In the genomic region with DNA sequence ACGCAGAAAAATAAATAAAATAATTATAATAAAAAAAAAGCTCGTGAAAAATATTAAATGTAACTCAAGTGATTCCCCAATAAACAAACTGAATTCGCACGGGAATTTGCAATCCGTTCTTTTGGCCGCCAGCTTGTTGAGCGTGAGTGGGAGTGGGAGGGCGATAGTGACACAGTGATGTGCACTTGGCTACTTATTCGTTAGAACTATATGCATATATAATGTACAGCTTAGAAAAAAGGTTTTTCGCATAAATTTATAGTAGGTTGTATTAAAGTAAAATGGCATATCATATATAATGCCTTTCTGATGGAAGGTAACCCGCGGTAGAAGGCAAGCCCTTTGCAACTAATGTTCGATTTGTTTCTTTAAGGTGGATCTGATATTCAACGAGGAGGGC, we compare ENCODE assay signal across 3 fruit fly cellular contexts.
A peak's percentile ranks its signal among the peaks of the same experiment; 100 is the strongest.
TF ChIP-seq lines count a peak whose summit lies in the region.

No protein-coding gene starts in this region.

- TF ChIP-seq CTCF in whole organism, embryonic (GFP tag; optimal IDR thresholded peaks at IDR 0.05; lab: Kevin White, UChicago), result no peak

TF ChIP-seq in whole organism, embryonic, 481 proteins besides CTCF, POLR2A, EP300 and RAD21:
- TF ChIP-seq Jarid2 (GFP tag; optimal IDR thresholded peaks at IDR 0.05; lab: Kevin White, UChicago) (no peak), Aef1 (GFP tag; IDR thresholded peaks at IDR 0.05; lab: Robert Waterston, UW) (no peak), Sry-β (GFP tag; optimal IDR thresholded peaks at IDR 0.05; lab: Kevin White, UChicago) (peak; percentile 74), Med (GFP tag; lab: Kevin White, UChicago) (peak; percentile 43), slou (GFP tag; optimal IDR thresholded peaks at IDR 0.05; lab: Kevin White, UChicago) (no peak), Ets65A (GFP tag; lab: Kevin White, UChicago) (no peak), fd3F (GFP tag; optimal IDR thresholded peaks at IDR 0.05; lab: Kevin White, UChicago) (no peak), Awh (GFP tag; IDR thresholded peaks at IDR 0.05; lab: Robert Waterston, UW) (no peak), sr (GFP tag; IDR thresholded peaks at IDR 0.05; lab: Robert Waterston, UW) (0 out of 3 replicates have a peak, but pooled peaks have one; percentile 24), sqz (GFP tag; optimal IDR thresholded peaks at IDR 0.05; lab: Kevin White, UChicago) (no peak), Dp (GFP tag; optimal IDR thresholded peaks at IDR 0.05; lab: Kevin White, UChicago) (no peak), prd (optimal IDR thresholded peaks at IDR 0.05; lab: Kevin White, UChicago) (no peak), prd (GFP tag; IDR thresholded peaks at IDR 0.05; lab: Robert Waterston, UW) (no peak), CG12659 (GFP tag; optimal IDR thresholded peaks at IDR 0.05; lab: Kevin White, UChicago) (no peak), chinmo (GFP tag; IDR thresholded peaks at IDR 0.05; lab: Robert Waterston, UW; ENCODE audit: partially characterized antibody) (0 out of 4 replicates have a peak, but pooled peaks have one; percentile 16), CG9817 (tag; optimal IDR thresholded peaks at IDR 0.05; lab: Kevin White, UChicago) (no peak), row (GFP tag; IDR thresholded peaks at IDR 0.05; lab: Robert Waterston, UW) (0 out of 3 replicates have a peak, but pooled peaks have one; percentile 20), exex (tag; optimal IDR thresholded peaks at IDR 0.05; lab: Kevin White, UChicago) (no peak), D (optimal IDR thresholded peaks at IDR 0.05; lab: Kevin White, UChicago) (no peak), D (GFP tag; optimal IDR thresholded peaks at IDR 0.05; lab: Kevin White, UChicago) (no peak)

TF ChIP-seq in whole organism, prepupa, 60 proteins besides CTCF, POLR2A, EP300 and RAD21:
- no peak for TF ChIP-seq CG6854 (GFP tag; optimal IDR thresholded peaks at IDR 0.05; lab: Kevin White, UChicago)
- 0 out of 3 replicates have a peak, but pooled peaks have one; percentile 6 for TF ChIP-seq eg (GFP tag; IDR thresholded peaks at IDR 0.05; lab: Robert Waterston, UW)
- TF ChIP-seq Eip78C (GFP tag; lab: Kevin White, UChicago), result peak; percentile 62
- no peak for TF ChIP-seq fkh (GFP tag; optimal IDR thresholded peaks at IDR 0.05; lab: Kevin White, UChicago)
- TF ChIP-seq spab (GFP tag; optimal IDR thresholded peaks at IDR 0.05; lab: Kevin White, UChicago), result no peak

TF ChIP-seq in whole organism, wandering third instar larva, 38 proteins besides CTCF, POLR2A, EP300 and RAD21:
- TF ChIP-seq rgr (GFP tag; optimal IDR thresholded peaks at IDR 0.05; lab: Kevin White, UChicago), result no peak
- peak; percentile 71 for TF ChIP-seq Myc (optimal IDR thresholded peaks at IDR 0.05; lab: Kevin White, UChicago)
- TF ChIP-seq Rel (GFP tag; optimal IDR thresholded peaks at IDR 0.05; lab: Kevin White, UChicago), result no peak
- peak; percentile 78 for TF ChIP-seq Rel (tag; optimal IDR thresholded peaks at IDR 0.05; lab: Kevin White, UChicago)
